Fruit fly (Drosophila melanogaster) whole organism, adult: ENCODE measurements around the gene milt.

ENCODE experiments used
- CG11617 ChIP-seq: fragments of 200-800 bp; sonication (Bioruptor generic); optimal IDR thresholded peaks from 2 replicates; lab custom pipeline; 2017; ENCODE audit warnings: mild to moderate bottlenecking, missing biosample characterization, missing genetic modification reagents, missing genetic modification characterization
- CG12768 ChIP-seq: fragments of 200-800 bp; sonication (Bioruptor generic); optimal IDR thresholded peaks from 2 replicates; lab custom pipeline; 2017; ENCODE audit warnings: missing biosample characterization, missing genetic modification characterization, mild to moderate bottlenecking, moderate library complexity, missing genetic modification reagents
- CG14711 ChIP-seq: fragments of 200-800 bp; sonication (Bioruptor generic); optimal IDR thresholded peaks from 2 replicates; lab custom pipeline; 2018; ENCODE audit warnings: missing biosample characterization, mild to moderate bottlenecking, missing genetic modification characterization, moderate library complexity
- CG1620 ChIP-seq: fragments of 200-800 bp; sonication (Bioruptor generic); optimal IDR thresholded peaks from 2 replicates; lab custom pipeline; 2016; ENCODE audit warnings: missing biosample characterization, missing genetic modification characterization
- CG33017 ChIP-seq: fragments of 200-800 bp; sonication (Bioruptor generic); optimal IDR thresholded peaks from 2 replicates; lab custom pipeline; 2018; ENCODE audit warnings: missing biosample characterization, mild to moderate bottlenecking, missing genetic modification characterization, moderate library complexity
- CG5204 ChIP-seq: fragments of 200-800 bp; sonication (Bioruptor generic); optimal IDR thresholded peaks from 2 replicates; lab custom pipeline; 2016; ENCODE audit warnings: missing biosample characterization, missing genetic modification characterization
- CG7045 ChIP-seq: fragments of 200-800 bp; sonication (Bioruptor generic); optimal IDR thresholded peaks from 2 replicates; lab custom pipeline; 2017; ENCODE audit warnings: missing biosample characterization, mild to moderate bottlenecking, missing genetic modification characterization
- CG7101 ChIP-seq: fragments of 200-800 bp; sonication (Bioruptor generic); optimal IDR thresholded peaks from 2 replicates; lab custom pipeline; 2018; ENCODE audit warnings: missing biosample characterization, mild to moderate bottlenecking, missing genetic modification characterization, moderate library complexity
- Clk ChIP-seq: fragments of 200-800 bp; sonication (Bioruptor generic); optimal IDR thresholded peaks from 2 replicates; lab custom pipeline; 2017; ENCODE audit warnings: missing biosample characterization, missing genetic modification characterization
- Crg-1 ChIP-seq: fragments of 200-800 bp; sonication (Bioruptor generic); optimal IDR thresholded peaks from 2 replicates; lab custom pipeline; 2016; ENCODE audit warnings: missing biosample characterization, missing genetic modification characterization
- Hr96 ChIP-seq: fragments of 200-800 bp; sonication (Bioruptor generic); optimal IDR thresholded peaks from 2 replicates; lab custom pipeline; 2016; ENCODE audit warnings: missing biosample characterization, missing genetic modification characterization
- Mnt ChIP-seq: fragments of 200-800 bp; sonication (Bioruptor generic); optimal IDR thresholded peaks from 2 replicates; lab custom pipeline; 2016; ENCODE audit warnings: missing biosample characterization, mild to moderate bottlenecking, missing genetic modification characterization
- bab1 ChIP-seq: fragments of 200-800 bp; sonication (Bioruptor generic); optimal IDR thresholded peaks from 3 replicates; lab custom pipeline; 2019; ENCODE audit warnings: missing biosample characterization, mild to moderate bottlenecking, missing genetic modification characterization, moderate library complexity
- cic ChIP-seq: fragments of 200-800 bp; sonication (Bioruptor generic); optimal IDR thresholded peaks from 2 replicates; lab custom pipeline; 2017; ENCODE audit warnings: missing biosample characterization, mild to moderate bottlenecking, missing genetic modification characterization, moderate library complexity
- cnc ChIP-seq, 2 experiments: fragments of >200 bp; optimal IDR thresholded peaks; 2 replicates each; lab custom pipeline; 2017
- kay ChIP-seq: fragments of 200-800 bp; sonication (Bioruptor generic); peaks from one replicate; lab custom pipeline; 2016; ENCODE audit warnings: missing biosample characterization, missing genetic modification characterization, borderline replicate concordance
- ovo ChIP-seq: fragments of 200-800 bp; sonication (Bioruptor generic); optimal IDR thresholded peaks from 2 replicates; lab custom pipeline; 2016; ENCODE audit warnings: missing biosample characterization, missing genetic modification characterization
- pad ChIP-seq: fragments of 200-800 bp; sonication (Bioruptor generic); optimal IDR thresholded peaks from 3 replicates; lab custom pipeline; 2017; ENCODE audit warnings: missing biosample characterization, missing genetic modification characterization, mild to moderate bottlenecking, moderate library complexity, missing genetic modification reagents
- tj ChIP-seq: fragments of 200-800 bp; sonication (Bioruptor generic); optimal IDR thresholded peaks from 3 replicates; lab custom pipeline; 2017; ENCODE audit warnings: missing biosample characterization, mild to moderate bottlenecking, missing genetic modification characterization, moderate library complexity
- toe ChIP-seq: fragments of 200-800 bp; sonication (Bioruptor generic); optimal IDR thresholded peaks from 2 replicates; lab custom pipeline; 2016; ENCODE audit warnings: missing biosample characterization, missing genetic modification characterization

milt gene

DNA sequence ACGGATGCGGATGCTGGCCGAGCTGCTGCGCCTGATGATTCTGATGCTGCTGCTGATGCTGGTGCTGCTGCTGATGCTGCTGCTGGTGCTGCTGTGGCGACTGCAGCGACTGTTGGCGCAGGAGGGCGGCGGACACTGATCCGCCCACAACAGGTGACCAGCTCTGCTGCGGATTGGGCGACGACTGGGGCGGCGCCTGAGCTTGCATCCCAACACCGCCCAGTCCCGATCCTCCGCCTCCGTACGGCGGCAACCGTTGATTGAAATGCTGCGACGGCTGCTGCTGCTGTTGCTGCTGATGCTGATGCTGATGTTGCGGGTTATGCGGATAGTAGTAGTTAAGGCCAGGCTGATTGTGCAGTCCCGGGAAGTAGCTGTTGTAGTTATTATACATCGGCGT, 12.4 kb upstream of the milt start:
- no peak for TF ChIP-seq kay (GFP tag; lab: Kevin White, UChicago)
- TF ChIP-seq CG14711 = no peak
- TF ChIP-seq tj = no peak
- TF ChIP-seq CG12768 (GFP tag; lab: Kevin White, UChicago) = no peak
- TF ChIP-seq pad (GFP tag; lab: Kevin White, UChicago) = no peak
- no peak for TF ChIP-seq CG7045
- TF ChIP-seq CG5204 (GFP tag; lab: Kevin White, UChicago) = no peak
- no peak for TF ChIP-seq CG33017 (tag; lab: Kevin White, UChicago)
- no peak for TF ChIP-seq Crg-1 (GFP tag; lab: Kevin White, UChicago)
- TF ChIP-seq CG1620 (GFP tag; lab: Kevin White, UChicago) = no peak
- no peak for TF ChIP-seq cnc (optimal IDR thresholded peaks at IDR 0.05; lab: Kevin White, UChicago)
- no peak for TF ChIP-seq ovo
- no peak for TF ChIP-seq Hr96 (GFP tag; lab: Kevin White, UChicago)
- TF ChIP-seq bab1 (GFP tag; lab: Kevin White, UChicago) = no peak
- TF ChIP-seq Clk (GFP tag; lab: Kevin White, UChicago) = no peak
- no peak for TF ChIP-seq cic (GFP tag; lab: Kevin White, UChicago)
- TF ChIP-seq Mnt (GFP tag; lab: Kevin White, UChicago) = no peak

DNA sequence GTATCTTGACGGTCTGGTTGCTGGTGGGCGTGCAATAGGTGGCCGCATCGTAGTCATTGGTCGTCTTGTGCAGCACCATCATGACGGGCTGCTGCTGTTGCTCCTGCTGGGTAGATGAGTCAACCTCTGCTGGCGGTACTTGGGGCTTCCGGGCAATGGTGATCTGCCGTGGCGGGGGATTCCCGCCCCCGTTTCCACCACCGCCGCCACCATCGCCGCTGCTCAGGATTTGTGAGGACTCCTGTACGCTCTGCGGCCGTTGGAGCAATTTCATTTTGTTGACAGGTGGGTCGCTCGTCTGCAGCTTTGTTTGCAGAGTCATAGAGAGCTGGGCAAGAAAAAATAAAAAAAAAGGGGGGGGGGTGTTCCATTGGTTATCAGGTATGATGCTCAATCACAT, 11.3 kb upstream of the milt start:
- TF ChIP-seq ovo (no peak), CG11617 (GFP tag; lab: Kevin White, UChicago) (no peak), Clk (GFP tag; lab: Kevin White, UChicago) (no peak), Mnt (GFP tag; lab: Kevin White, UChicago) (no peak), toe (GFP tag; lab: Kevin White, UChicago) (no peak), CG33017 (tag; lab: Kevin White, UChicago) (no peak), kay (GFP tag; lab: Kevin White, UChicago) (no peak), cic (GFP tag; lab: Kevin White, UChicago) (no peak), CG5204 (GFP tag; lab: Kevin White, UChicago) (no peak), Crg-1 (GFP tag; lab: Kevin White, UChicago) (no peak), CG14711 (no peak)

DNA sequence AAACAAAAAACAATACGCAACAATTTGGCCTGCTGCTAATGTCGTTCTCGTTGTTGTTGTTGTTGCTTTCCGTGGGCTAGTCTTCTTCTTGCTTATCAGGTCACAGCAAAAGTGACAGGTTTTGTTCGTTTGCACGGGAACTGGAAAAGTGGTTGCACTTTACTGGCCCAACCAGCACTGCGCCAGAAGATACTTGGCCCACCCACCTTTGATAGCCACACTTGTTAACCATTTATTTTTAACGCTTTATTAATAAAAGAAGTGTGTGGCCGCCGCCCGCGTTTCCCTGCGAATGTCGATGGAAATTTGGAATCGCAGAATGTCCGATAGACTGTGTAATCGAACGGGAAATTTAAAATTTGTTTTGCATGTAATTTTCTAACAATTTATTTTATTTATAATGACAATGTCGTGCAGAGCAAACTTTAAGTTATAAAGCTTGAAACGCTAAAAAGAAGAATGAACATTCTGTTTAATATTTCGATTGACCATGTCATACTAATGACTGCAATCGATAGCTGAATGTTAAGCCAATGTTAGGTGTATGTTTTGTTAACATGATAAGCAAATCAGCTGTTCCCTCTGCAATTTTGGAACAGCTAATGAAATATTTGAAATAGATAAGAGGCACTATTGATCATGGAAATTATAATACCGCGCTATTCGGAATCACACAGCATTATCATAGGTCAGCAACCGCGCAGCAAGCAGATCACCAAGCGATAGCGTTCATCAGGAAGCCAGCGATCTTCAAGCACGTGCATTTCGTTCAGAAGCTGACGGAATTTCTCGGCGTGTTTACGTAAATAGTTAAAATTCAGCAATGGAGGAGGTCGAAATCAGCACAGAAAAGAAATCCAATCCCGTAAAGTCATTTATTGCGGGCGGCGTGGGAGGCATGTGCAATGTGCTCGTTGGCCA, 10.4 kb upstream of the milt start, which contains the start of the genes CG31908 and MME1:
Gene CG31908 (minus strand): TSS at position 402 of the 921 bp plus-strand sequence.
Gene MME1 (plus strand): TSS at position 539 of the 921 bp plus-strand sequence.
- no peak for TF ChIP-seq CG5204 (GFP tag; lab: Kevin White, UChicago)
- no peak for TF ChIP-seq cnc (optimal IDR thresholded peaks at IDR 0.05; lab: Kevin White, UChicago)
- peak; percentile 4 for TF ChIP-seq CG7045
- TF ChIP-seq kay (GFP tag; lab: Kevin White, UChicago) = no peak
- TF ChIP-seq CG7101 (tag; lab: Kevin White, UChicago) = peak; percentile 19
- peak; percentile 45 for TF ChIP-seq tj
- TF ChIP-seq Clk (GFP tag; lab: Kevin White, UChicago) = no peak
- peak; percentile 50 for TF ChIP-seq Mnt (GFP tag; lab: Kevin White, UChicago)
- peak; percentile 5 for TF ChIP-seq CG14711
- TF ChIP-seq Crg-1 (GFP tag; lab: Kevin White, UChicago) = no peak
- TF ChIP-seq CG1620 (GFP tag; lab: Kevin White, UChicago) = peak; percentile 42
- peak; percentile 54 for TF ChIP-seq ovo
- no peak for TF ChIP-seq toe (GFP tag; lab: Kevin White, UChicago)
- TF ChIP-seq bab1 (GFP tag; lab: Kevin White, UChicago) = peak; percentile 61
- no peak for TF ChIP-seq cic (GFP tag; lab: Kevin White, UChicago)
- peak; percentile 45 for TF ChIP-seq Hr96 (GFP tag; lab: Kevin White, UChicago)
- no peak for TF ChIP-seq pad (GFP tag; lab: Kevin White, UChicago)
- peak; percentile 20 for TF ChIP-seq CG12768 (GFP tag; lab: Kevin White, UChicago)
- TF ChIP-seq CG11617 (GFP tag; lab: Kevin White, UChicago) = peak; percentile 72
- TF ChIP-seq CG33017 (tag; lab: Kevin White, UChicago) = no peak

DNA sequence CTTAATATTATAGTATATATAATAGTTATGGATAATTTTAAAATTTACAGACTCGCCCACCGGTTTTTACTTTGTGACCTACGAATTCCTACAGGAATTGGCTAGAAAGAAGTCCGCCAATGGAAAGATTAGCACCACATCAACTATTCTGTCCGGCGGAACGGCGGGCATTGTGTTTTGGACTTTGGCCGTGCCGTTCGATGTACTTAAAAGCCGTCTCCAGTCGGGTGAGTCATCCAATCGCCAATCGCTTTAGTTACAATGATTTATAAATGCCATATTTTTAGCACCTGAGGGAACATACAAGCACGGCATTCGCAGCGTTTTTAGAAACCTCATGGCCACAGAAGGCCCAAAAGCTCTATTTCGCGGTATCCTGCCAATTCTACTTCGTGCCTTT, 9.2 kb upstream of the milt start:
- TF ChIP-seq Clk (GFP tag; lab: Kevin White, UChicago) (no peak), CG12768 (GFP tag; lab: Kevin White, UChicago) (peak; percentile 74)

DNA sequence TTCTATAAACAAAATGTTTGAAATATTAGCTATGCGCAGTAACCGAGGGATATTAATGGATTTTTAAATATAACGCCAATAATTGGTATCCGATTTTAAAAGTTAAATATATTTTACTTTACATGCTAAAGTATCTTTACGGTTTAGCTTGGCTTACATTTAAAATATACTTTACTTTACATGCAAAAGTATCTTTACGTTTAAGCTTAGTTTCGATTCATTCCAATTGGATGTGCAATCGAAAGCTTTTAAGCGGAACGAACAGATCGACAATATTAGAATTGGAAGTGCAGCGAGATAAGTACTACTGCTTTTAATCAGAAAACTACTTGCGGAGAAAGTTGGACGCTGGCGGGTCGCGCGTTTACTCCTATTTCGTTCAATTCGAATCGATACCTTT, 8.6 kb upstream of the milt start:
- TF ChIP-seq CG11617 (GFP tag; lab: Kevin White, UChicago) (no peak), CG1620 (GFP tag; lab: Kevin White, UChicago) (no peak), tj (no peak), kay (GFP tag; lab: Kevin White, UChicago) (no peak), CG7045 (no peak)

DNA sequence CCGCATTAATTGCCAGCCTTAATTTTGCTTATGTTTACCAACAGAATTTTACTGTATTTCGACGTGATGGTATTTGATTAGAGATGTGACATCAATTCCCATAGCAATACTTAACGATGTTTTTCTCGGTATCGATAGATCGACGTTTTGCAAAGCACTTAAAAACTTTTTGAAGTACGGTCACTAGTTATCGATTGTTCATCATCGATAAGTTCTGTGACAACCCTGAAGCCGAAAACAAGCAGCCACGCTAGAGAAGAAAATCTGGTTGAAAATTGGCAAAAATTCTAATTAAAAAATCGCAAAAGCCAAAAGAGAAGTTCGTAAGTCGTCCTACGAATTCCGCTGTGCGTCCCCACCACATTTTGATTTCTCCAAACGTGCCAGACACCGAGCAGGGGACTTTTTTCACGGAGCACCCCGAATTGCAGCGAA, 5.1 kb upstream of the milt start, which contains the start of the genes Rab30 and Caper:
Gene Rab30 (minus strand): TSS at position 90 of the 435 bp plus-strand sequence.
Gene Caper (plus strand): TSS at position 205 of the 435 bp plus-strand sequence.
- peak; percentile 84 for TF ChIP-seq Mnt (GFP tag; lab: Kevin White, UChicago)
- TF ChIP-seq cnc (optimal IDR thresholded peaks at IDR 0.05; lab: Kevin White, UChicago) = no peak
- TF ChIP-seq Clk (GFP tag; lab: Kevin White, UChicago) = no peak
- TF ChIP-seq tj = peak; percentile 72
- TF ChIP-seq bab1 (GFP tag; lab: Kevin White, UChicago) = peak; percentile 75
- TF ChIP-seq ovo = peak; percentile 55
- peak; percentile 95 for TF ChIP-seq kay (GFP tag; lab: Kevin White, UChicago)
- peak; percentile 73 for TF ChIP-seq Crg-1 (GFP tag; lab: Kevin White, UChicago)
- TF ChIP-seq CG7101 (tag; lab: Kevin White, UChicago) = peak; percentile 67
- TF ChIP-seq CG1620 (GFP tag; lab: Kevin White, UChicago) = peak; percentile 70
- no peak for TF ChIP-seq CG5204 (GFP tag; lab: Kevin White, UChicago)
- TF ChIP-seq CG14711 = peak; percentile 93
- no peak for TF ChIP-seq toe (GFP tag; lab: Kevin White, UChicago)
- TF ChIP-seq pad (GFP tag; lab: Kevin White, UChicago) = no peak
- peak; percentile 29 for TF ChIP-seq CG7045
- TF ChIP-seq CG11617 (GFP tag; lab: Kevin White, UChicago) = peak; percentile 53
- TF ChIP-seq CG12768 (GFP tag; lab: Kevin White, UChicago) = no peak
- peak; percentile 47 for TF ChIP-seq cic (GFP tag; lab: Kevin White, UChicago)
- peak; percentile 74 for TF ChIP-seq Hr96 (GFP tag; lab: Kevin White, UChicago)
- no peak for TF ChIP-seq CG33017 (tag; lab: Kevin White, UChicago)
